Fruit fly (Drosophila melanogaster): Measurements from ENCODE around the gene Spn77Bc.

Spn77Bc gene

DNA sequence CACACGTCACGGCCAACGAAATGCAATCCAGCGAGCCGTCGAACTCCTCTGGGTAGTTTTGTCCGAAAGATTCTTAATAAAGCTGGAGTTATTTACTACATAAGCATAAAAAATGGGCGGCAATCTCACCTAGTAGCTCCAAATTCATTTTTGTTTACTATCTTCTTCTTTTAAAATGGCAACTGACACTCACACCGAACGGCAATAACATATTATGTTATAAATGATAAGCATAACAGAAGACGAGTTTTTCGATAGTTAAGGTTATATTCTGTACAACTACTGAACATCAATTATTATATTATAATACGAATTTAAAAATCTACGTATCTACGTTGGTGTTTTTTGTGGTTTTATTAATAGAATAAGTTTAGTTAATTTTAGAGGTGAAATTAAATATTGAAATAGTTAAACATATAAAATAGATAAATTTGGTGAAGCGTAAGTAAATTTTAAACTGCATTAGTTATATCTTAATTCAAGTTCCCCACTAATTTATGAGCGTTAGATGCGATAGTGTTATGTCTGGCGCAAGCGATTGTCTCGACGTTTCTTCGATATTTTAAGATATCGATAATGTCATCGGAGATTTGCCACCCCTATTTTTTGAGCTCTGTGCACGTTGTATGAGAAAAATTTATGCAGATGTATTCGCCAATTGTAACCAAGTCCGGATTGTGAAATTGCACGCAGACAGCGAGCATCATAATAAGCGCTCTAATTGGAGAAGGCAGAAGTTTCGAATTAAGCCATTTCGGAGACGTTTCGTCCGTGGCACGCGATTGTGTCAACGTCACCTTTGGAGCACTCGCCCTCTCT is 5.5 kb downstream of the Spn77Bc start, which contains the start of the genes Rbbp5 and eRF1 (continued):
- TF ChIP-seq CG6654 (GFP tag; optimal IDR thresholded peaks at IDR 0.05) (no peak), CG11398 (GFP tag; optimal IDR thresholded peaks at IDR 0.05) (no peak), inv (GFP tag; IDR thresholded peaks at IDR 0.05; ENCODE audit: partially characterized antibody) (peak; percentile 92), CG2712 (tag; optimal IDR thresholded peaks at IDR 0.05) (peak; percentile 85), Abd-B (GFP tag; optimal IDR thresholded peaks at IDR 0.05) (peak; percentile 72), YL-1 (GFP tag; optimal IDR thresholded peaks at IDR 0.05) (peak; percentile 47), sim (GFP tag; IDR thresholded peaks at IDR 0.05) (no peak), CG8765 (GFP tag; IDR thresholded peaks at IDR 0.05) (peak; percentile 64), prd (optimal IDR thresholded peaks at IDR 0.05) (no peak), prd (GFP tag; IDR thresholded peaks at IDR 0.05) (peak; percentile 88), ATbp (GFP tag; optimal IDR thresholded peaks at IDR 0.05) (no peak), ind (GFP tag; optimal IDR thresholded peaks at IDR 0.05) (peak; percentile 82), Atf6 (GFP tag; IDR thresholded peaks at IDR 0.05) (peak; percentile 65), tx (GFP tag; optimal IDR thresholded peaks at IDR 0.05) (peak; percentile 60), en (GFP tag; optimal IDR thresholded peaks at IDR 0.05) (no peak), MESR4 (GFP tag; optimal IDR thresholded peaks at IDR 0.05) (peak; percentile 88), CG3995 (GFP tag; optimal IDR thresholded peaks at IDR 0.05) (peak; percentile 25), CG4820 (GFP tag; optimal IDR thresholded peaks at IDR 0.05) (peak; percentile 73), NC2α (GFP tag; optimal IDR thresholded peaks at IDR 0.05) (no peak), CG17186 (GFP tag; optimal IDR thresholded peaks at IDR 0.05) (peak; percentile 48), Sin3A (optimal IDR thresholded peaks at IDR 0.05) (no peak), CG13287 (GFP tag; IDR thresholded peaks at IDR 0.05; ENCODE audit: partially characterized antibody) (peak; percentile 86), zf30C (GFP tag; optimal IDR thresholded peaks at IDR 0.05) (no peak), CG4282 (GFP tag; optimal IDR thresholded peaks at IDR 0.05) (no peak), CG18764 (GFP tag; optimal IDR thresholded peaks at IDR 0.05) (peak; percentile 71), tap (tag; optimal IDR thresholded peaks at IDR 0.05) (no peak), CG16813 (GFP tag; IDR thresholded peaks at IDR 0.05; ENCODE audit: partially characterized antibody) (peak; percentile 94), CG10209 (GFP tag; optimal IDR thresholded peaks at IDR 0.05) (peak; percentile 62), Fer1 (GFP tag; optimal IDR thresholded peaks at IDR 0.05) (peak; percentile 22), peb (GFP tag; IDR thresholded peaks at IDR 0.05) (peak; percentile 49; the same call in 1 of the 2 replicates), CG2129 (GFP tag; IDR thresholded peaks at IDR 0.05; ENCODE audit: partially characterized antibody) (peak; percentile 73), Hr39 (optimal IDR thresholded peaks at IDR 0.05) (no peak), CG1792 (GFP tag; optimal IDR thresholded peaks at IDR 0.05) (no peak), bcd (GFP tag; optimal IDR thresholded peaks at IDR 0.05) (peak; percentile 70), pros (GFP tag; optimal IDR thresholded peaks at IDR 0.05) (no peak), CG11723 (GFP tag; optimal IDR thresholded peaks at IDR 0.05) (peak; percentile 30), sd (tag; optimal IDR thresholded peaks at IDR 0.05) (no peak), CG8359 (GFP tag; optimal IDR thresholded peaks at IDR 0.05; ENCODE audit: borderline replicate concordance) (no peak), ken (GFP tag; IDR thresholded peaks at IDR 0.05) (no peak; the same call in 2 of the 3 replicates), aop (GFP tag; IDR thresholded peaks at IDR 0.05) (no peak), CG3838 (GFP tag; optimal IDR thresholded peaks at IDR 0.05) (peak; percentile 29), CG14860 (GFP tag; IDR thresholded peaks at IDR 0.05; ENCODE audit: partially characterized antibody) (peak; percentile 86), z (GFP tag; IDR thresholded peaks at IDR 0.05) (no peak), nmo (GFP tag; optimal IDR thresholded peaks at IDR 0.05) (peak; percentile 85), Pdp1 (GFP tag; optimal IDR thresholded peaks at IDR 0.05) (peak; percentile 53 to 61)
